Worm (Caenorhabditis elegans): ENCODE data around the gene dpy-7.

The dpy-7 gene

ce11 chrX:7537742-7538268, at the start of gene dpy-7:
Gene dpy-7 (minus strand): TSS chrX:7537792.
- TF ChIP-seq sma-9 (GFP tag; optimal IDR thresholded peaks at IDR 0.05) (peak; percentile 4), sma-9 (tag; optimal IDR thresholded peaks at IDR 0.05) (no peak), elt-1 (tag; optimal IDR thresholded peaks at IDR 0.05) (peak; percentile 65), nhr-21 (tag; optimal IDR thresholded peaks at IDR 0.05) (peak; percentile 35), gmeb-1 (tag; optimal IDR thresholded peaks at IDR 0.05) (no peak)

- no peak for TF ChIP-seq nhr-21 (tag; optimal IDR thresholded peaks at IDR 0.05)
- TF ChIP-seq ztf-11 (tag; optimal IDR thresholded peaks at IDR 0.05) = no peak
- TF ChIP-seq crh-2 (tag; optimal IDR thresholded peaks at IDR 0.05) = no peak
- TF ChIP-seq nhr-25 (tag; optimal IDR thresholded peaks at IDR 0.05) = peak; percentile 40
- TF ChIP-seq lin-39 (tag; optimal IDR thresholded peaks at IDR 0.05) = no peak
- peak; percentile 31 for TF ChIP-seq sma-3 (GFP tag; optimal IDR thresholded peaks at IDR 0.05)
- TF ChIP-seq Y55F3AM.14 (GFP tag; optimal IDR thresholded peaks at IDR 0.05) = no peak
- TF ChIP-seq blmp-1 (tag; optimal IDR thresholded peaks at IDR 0.05; ENCODE audit: insufficient read depth) = peak; percentile 25
- no peak for TF ChIP-seq C34F6.9 (tag; optimal IDR thresholded peaks at IDR 0.05)
Measured at ce11 chrX:7586588-7586987, 49.0 kb upstream of the dpy-7 start.

ce11 chrX:7585610-7586259, 48.1 kb upstream of the dpy-7 start, which contains the start of gene adt-2:
Gene adt-2 (plus strand): TSS chrX:7586209.
- TF ChIP-seq aly-2 (tag; optimal IDR thresholded peaks at IDR 0.05) (no peak), nhr-129 (tag; optimal IDR thresholded peaks at IDR 0.05) (peak; percentile 15), C34F6.9 (tag; optimal IDR thresholded peaks at IDR 0.05) (no peak), ztf-11 (tag; optimal IDR thresholded peaks at IDR 0.05) (no peak), ama-1 (optimal IDR thresholded peaks at IDR 0.05) (no peak), crh-2 (tag; optimal IDR thresholded peaks at IDR 0.05) (peak; percentile 27), skn-1 (tag; optimal IDR thresholded peaks at IDR 0.05) (no peak), mbf-1 (tag; optimal IDR thresholded peaks at IDR 0.05) (no peak), elt-1 (tag; optimal IDR thresholded peaks at IDR 0.05) (no peak), R02D3.7 (tag; optimal IDR thresholded peaks at IDR 0.05) (no peak), fos-1 (tag; optimal IDR thresholded peaks at IDR 0.05) (peak; percentile 24), lsy-2 (tag; optimal IDR thresholded peaks at IDR 0.05) (peak in 1 of 2 experiments; percentile 22), nhr-21 (tag; optimal IDR thresholded peaks at IDR 0.05) (peak; percentile 57), snpc-4 (tag; optimal IDR thresholded peaks at IDR 0.05) (no peak), nhr-11 (tag; optimal IDR thresholded peaks at IDR 0.05) (no peak), nhr-6 (tag; optimal IDR thresholded peaks at IDR 0.05) (no peak), blmp-1 (tag; optimal IDR thresholded peaks at IDR 0.05; ENCODE audit: insufficient read depth) (peak; percentile 43), nhr-77 (tag; optimal IDR thresholded peaks at IDR 0.05) (no peak), ztf-4 (tag; optimal IDR thresholded peaks at IDR 0.05) (no peak), Y55F3AM.14 (GFP tag; optimal IDR thresholded peaks at IDR 0.05) (no peak), mdl-1 (tag; optimal IDR thresholded peaks at IDR 0.05) (no peak), lin-11 (tag; optimal IDR thresholded peaks at IDR 0.05) (no peak), dmd-4 (tag; optimal IDR thresholded peaks at IDR 0.05) (no peak), sma-9 (GFP tag; optimal IDR thresholded peaks at IDR 0.05) (no peak), sma-9 (tag; optimal IDR thresholded peaks at IDR 0.05) (no peak), lin-13 (GFP tag; optimal IDR thresholded peaks at IDR 0.05) (no peak), nhr-25 (tag; optimal IDR thresholded peaks at IDR 0.05) (peak; percentile 79), ztf-1 (GFP tag; conservative IDR thresholded peaks at IDR 0.05) (no peak), zag-1 (tag; optimal IDR thresholded peaks at IDR 0.05) (no peak), mab-5 (tag; optimal IDR thresholded peaks at IDR 0.05) (no peak), lin-39 (tag; optimal IDR thresholded peaks at IDR 0.05) (no peak), unc-55 (GFP tag; optimal IDR thresholded peaks at IDR 0.05) (no peak), sem-4 (tag; optimal IDR thresholded peaks at IDR 0.05) (no peak), nhr-12 (tag; optimal IDR thresholded peaks at IDR 0.05) (no peak), nhr-23 (tag; optimal IDR thresholded peaks at IDR 0.05) (no peak), sma-3 (GFP tag; optimal IDR thresholded peaks at IDR 0.05) (peak; percentile 16), ceh-16 (tag; optimal IDR thresholded peaks at IDR 0.05) (no peak), alr-1 (tag; optimal IDR thresholded peaks at IDR 0.05) (no peak), egl-27 (tag; optimal IDR thresholded peaks at IDR 0.05) (no peak), nhr-237 (tag; optimal IDR thresholded peaks at IDR 0.05) (no peak), unc-62 (GFP tag; optimal IDR thresholded peaks at IDR 0.05) (no peak), peb-1 (tag; optimal IDR thresholded peaks at IDR 0.05) (no peak)

Data from whole organism, L2 larva.